Fruit fly (Drosophila melanogaster) S2 (cell line): ENCODE measurements around the gene CG18269.

ENCODE experiments used
- CG8478 ChIP-seq: fragments of >200 bp; optimal IDR thresholded peaks from 2 replicates; lab custom pipeline; 2018
- CTCF ChIP-seq, 2 experiments: fragments of >200 bp; optimal IDR thresholded peaks; 2 replicates each; lab custom pipeline; 2018

- no peak for TF ChIP-seq CG8478 (lab: Kevin White, UChicago)
- TF ChIP-seq CTCF (optimal IDR thresholded peaks at IDR 0.05; lab: Kevin White, UChicago), result no peak
These were observed 27.7 kb upstream of the CG18269 start, which contains the start of the genes Vps52 and Elp4 for dm6 chr2L:5523848-5524473.
